Worm (Caenorhabditis elegans) whole organism, mixed stage, embryonic: Measurements from ENCODE around the gene C46F11.6.

ENCODE experiments used
- elt-3 ChIP-seq: fragments of 150-350 bp; optimal IDR thresholded peaks from 2 replicates; lab custom pipeline; 2014; ENCODE audit warnings: missing biosample characterization, missing genetic modification characterization
- lsy-2 ChIP-seq: fragments of 150-350 bp; optimal IDR thresholded peaks from 2 replicates; lab custom pipeline; 2014; ENCODE audit warnings: missing biosample characterization, missing genetic modification characterization
- mab-5 ChIP-seq: fragments of 150-350 bp; optimal IDR thresholded peaks from 2 replicates; lab custom pipeline; 2014; ENCODE audit warnings: missing biosample characterization, missing genetic modification characterization
- mep-1 ChIP-seq: fragments of 150-350 bp; optimal IDR thresholded peaks from 2 replicates; lab custom pipeline; 2017; ENCODE audit warnings: missing biosample characterization, missing genetic modification reagents, missing genetic modification characterization, inconsistent platforms
- nhr-28 ChIP-seq: fragments of 150-350 bp; optimal IDR thresholded peaks from 2 replicates; lab custom pipeline; 2014; ENCODE audit warnings: missing biosample characterization, missing genetic modification characterization
- pha-4 ChIP-seq: fragments of 150-350 bp; optimal IDR thresholded peaks from 2 replicates; lab custom pipeline; 2018; ENCODE audit warnings: missing biosample characterization, missing genetic modification reagents, missing genetic modification characterization
- tbx-8 ChIP-seq: fragments of 200-800 bp; sonication (Bioruptor generic); optimal IDR thresholded peaks from 2 replicates; lab custom pipeline; 2018; ENCODE audit warnings: mild to moderate bottlenecking, missing genetic modification characterization, moderate library complexity, missing compliant biosample characterization
- unc-62 ChIP-seq: fragments of 150-350 bp; optimal IDR thresholded peaks from 2 replicates; lab custom pipeline; 2014; ENCODE audit warnings: missing biosample characterization, missing genetic modification reagents, missing genetic modification characterization

- TF ChIP-seq unc-62 (GFP tag; lab: Kevin White, UChicago) = no peak
- no peak for TF ChIP-seq lsy-2 (tag; lab: Kevin White, UChicago)
- no peak for TF ChIP-seq tbx-8
- no peak for TF ChIP-seq nhr-28 (tag; lab: Kevin White, UChicago)
- TF ChIP-seq mep-1 (tag; lab: Kevin White, UChicago) = no peak
- no peak for TF ChIP-seq pha-4 (tag; lab: Kevin White, UChicago)
- no peak for TF ChIP-seq elt-3
- TF ChIP-seq mab-5 = no peak
Measured at ce11 chrIII:3657479-3657878, 12.8 kb downstream of the C46F11.6 start, which contains the start of gene C46F11.5.
